Worm (Caenorhabditis elegans) whole organism, late embryonic: Measurements from ENCODE around the gene F54H12.2.
A peak's percentile ranks its signal among the peaks of the same experiment; 100 is the strongest.

ENCODE experiments used
- C08G9.2 ChIP-seq: sonication (generic microtip); optimal IDR thresholded peaks from 2 replicates; lab custom pipeline; 2016; ENCODE audit warnings: mild to moderate bottlenecking, missing genetic modification characterization, moderate library complexity, missing compliant biosample characterization
- K02D7.2 ChIP-seq: sonication (generic microtip); optimal IDR thresholded peaks from 2 replicates; lab custom pipeline; 2017; ENCODE audit warnings: mild to moderate bottlenecking, missing genetic modification characterization, missing compliant biosample characterization
- ahr-1 ChIP-seq: sonication (generic microtip); optimal IDR thresholded peaks from 2 replicates; lab custom pipeline; 2016; ENCODE audit warnings: missing genetic modification characterization, missing compliant biosample characterization
- ceh-31 ChIP-seq: sonication (generic microtip); optimal IDR thresholded peaks from 2 replicates; lab custom pipeline; 2016; ENCODE audit warnings: missing genetic modification characterization, missing compliant biosample characterization
- ceh-34 ChIP-seq: sonication (generic microtip); optimal IDR thresholded peaks from 2 replicates; lab custom pipeline; 2016; ENCODE audit warnings: mild to moderate bottlenecking, missing genetic modification characterization, missing compliant biosample characterization
- ceh-45 ChIP-seq: fragments of 200-800 bp; sonication (Bioruptor generic); IDR thresholded peaks from 2 replicates; pipeline ENCODE4 v1.3.6; 2022; ENCODE audit warnings: missing genetic modification reagents, missing genetic modification characterization, missing compliant biosample characterization
- ceh-48 ChIP-seq: sonication (generic microtip); optimal IDR thresholded peaks from 2 replicates; lab custom pipeline; 2016; ENCODE audit warnings: missing genetic modification characterization, inconsistent platforms, missing compliant biosample characterization
- ceh-9 ChIP-seq: sonication (generic microtip); optimal IDR thresholded peaks from 2 replicates; lab custom pipeline; 2016; ENCODE audit warnings: mild to moderate bottlenecking, missing genetic modification characterization, inconsistent platforms, missing compliant biosample characterization
- eyg-1 ChIP-seq: sonication (generic microtip); optimal IDR thresholded peaks from 2 replicates; lab custom pipeline; 2016; ENCODE audit warnings: missing genotype, missing genetic modification characterization, missing compliant biosample characterization
- gmeb-2 ChIP-seq: sonication (generic microtip); optimal IDR thresholded peaks from 2 replicates; lab custom pipeline; 2016; ENCODE audit warnings: missing genetic modification characterization, inconsistent platforms, missing compliant biosample characterization
- hlh-15 ChIP-seq: sonication (generic microtip); optimal IDR thresholded peaks from 2 replicates; lab custom pipeline; 2016; ENCODE audit warnings: missing genetic modification characterization, missing compliant biosample characterization
- hlh-30 ChIP-seq: sonication (generic microtip); optimal IDR thresholded peaks from 2 replicates; lab custom pipeline; 2017; ENCODE audit warnings: antibody characterized with exemption, missing genetic modification characterization, missing compliant biosample characterization; ENCODE audit not compliant: insufficient read depth
- lim-6 ChIP-seq: sonication (generic microtip); optimal IDR thresholded peaks from 2 replicates; lab custom pipeline; 2016; ENCODE audit warnings: missing genetic modification characterization, missing compliant biosample characterization
- nfya-1 ChIP-seq: sonication (generic microtip); optimal IDR thresholded peaks from 2 replicates; lab custom pipeline; 2017; ENCODE audit warnings: missing genetic modification characterization, mild to moderate bottlenecking, missing compliant biosample characterization, antibody characterized with exemption, moderate library complexity
- pax-1 ChIP-seq: fragments of 150-350 bp; optimal IDR thresholded peaks from 2 replicates; lab custom pipeline; 2014; ENCODE audit warnings: missing biosample characterization, missing genetic modification characterization
- sox-2 ChIP-seq: fragments of 200-800 bp; sonication (Bioruptor generic); IDR thresholded peaks from 2 replicates; pipeline ENCODE4 v1.3.6; 2022; ENCODE audit warnings: missing genetic modification reagents, missing genetic modification characterization, missing compliant biosample characterization
- ttx-3 ChIP-seq: sonication (generic microtip); optimal IDR thresholded peaks from 2 replicates; lab custom pipeline; 2016; ENCODE audit warnings: missing genetic modification reagents, missing genetic modification characterization, missing compliant biosample characterization
- unc-3 ChIP-seq, 2 experiments: fragments of 200-800 bp in 1 of 2; sonication (Bioruptor generic) in 1 of 2; sonication (generic microtip) in 1 of 2; conservative IDR thresholded peaks in 1 of 2; optimal IDR thresholded peaks in 1 of 2; 2 replicates each; pipeline versions ENCODE4 v1.3.6 to Lab custom; 2016 to 2022; ENCODE audit warnings: missing compliant biosample characterization in 2 of 2, missing genetic modification characterization in 2 of 2, missing genetic modification reagents in 1 of 2
- unc-86 ChIP-seq: sonication (generic microtip); optimal IDR thresholded peaks from 2 replicates; lab custom pipeline; 2016; ENCODE audit warnings: missing genetic modification characterization, missing compliant biosample characterization
- zip-5 ChIP-seq: sonication (generic microtip); optimal IDR thresholded peaks from 2 replicates; lab custom pipeline; 2016; ENCODE audit warnings: missing genetic modification characterization, missing compliant biosample characterization
- ztf-16 ChIP-seq: sonication (generic microtip); optimal IDR thresholded peaks from 2 replicates; lab custom pipeline; 2017; ENCODE audit warnings: missing genetic modification characterization, missing compliant biosample characterization

Gene F54H12.2

ce11 chrIII:8009769-8010168 lies 45.4 kb downstream of the F54H12.2 start, which contains the start of gene cit-1.1:
TSS of gene cit-1.1 (minus strand) at chrIII:8009821.
- TF ChIP-seq hlh-30 (tag; lab: Kevin White, UChicago): peak; percentile 22
- no peak for TF ChIP-seq ahr-1 (tag; lab: Kevin White, UChicago)
- TF ChIP-seq sox-2 (GFP tag; lab: Robert Waterston, UW): no peak

- TF ChIP-seq ttx-3 (tag; lab: Kevin White, UChicago) (no peak), ceh-48 (tag; lab: Kevin White, UChicago) (peak; percentile 11), zip-5 (tag; lab: Kevin White, UChicago) (no peak)
Observed at ce11 chrIII:8010260-8010822, 46.0 kb downstream of the F54H12.2 start, which contains the start of gene cit-1.2. TSS of gene cit-1.2 (plus strand) at chrIII:8010772.

- TF ChIP-seq C08G9.2 (tag; lab: Kevin White, UChicago): no peak
- no peak for TF ChIP-seq unc-3 (GFP tag; conservative IDR thresholded peaks at IDR 0.05; lab: Robert Waterston, UW)
- TF ChIP-seq unc-3 (tag; optimal IDR thresholded peaks at IDR 0.05; lab: Kevin White, UChicago): no peak
- no peak for TF ChIP-seq lim-6
- TF ChIP-seq ztf-16 (tag; lab: Kevin White, UChicago): no peak
- no peak for TF ChIP-seq ceh-45 (GFP tag; lab: Robert Waterston, UW)
- TF ChIP-seq ceh-34 (tag; lab: Kevin White, UChicago): no peak
- no peak for TF ChIP-seq hlh-15 (tag; lab: Kevin White, UChicago)
- no peak for TF ChIP-seq ceh-31 (tag; lab: Kevin White, UChicago)
- no peak for TF ChIP-seq ceh-9 (tag; lab: Kevin White, UChicago)
- TF ChIP-seq eyg-1 (tag; lab: Kevin White, UChicago): no peak
- no peak for TF ChIP-seq pax-1 (tag; lab: Kevin White, UChicago)
- TF ChIP-seq K02D7.2 (tag; lab: Kevin White, UChicago): no peak
- TF ChIP-seq unc-86 (tag; lab: Kevin White, UChicago): no peak
- no peak for TF ChIP-seq nfya-1 (tag; lab: Kevin White, UChicago)
- no peak for TF ChIP-seq gmeb-2 (tag; lab: Kevin White, UChicago)
Observed at ce11 chrIII:8013582-8013981, 49.2 kb downstream of the F54H12.2 start.
